Worm (Caenorhabditis elegans) whole organism, midembryonic: ENCODE data around the gene folt-3.

ENCODE experiments used
- flt-1 ChIP-seq: fragments of 200-800 bp; sonication (Bioruptor generic); IDR thresholded peaks from 2 replicates; pipeline ENCODE4 v1.3.6; 2022; ENCODE audit warnings: missing genetic modification characterization, missing compliant biosample characterization
- klf-2 ChIP-seq: fragments of 200-800 bp; sonication (Bioruptor generic); conservative IDR thresholded peaks from 2 replicates; pipeline ENCODE4 v1.3.6; 2022; ENCODE audit warnings: missing genetic modification reagents, missing genetic modification characterization, missing compliant biosample characterization
- tab-1 ChIP-seq: fragments of 200-800 bp; sonication (Bioruptor generic); IDR thresholded peaks from 2 replicates; pipeline ENCODE4 v1.3.6; 2022; ENCODE audit warnings: missing genetic modification characterization, missing compliant biosample characterization

ce11 chrV:7590454-7590853 lies 19.1 kb downstream of the folt-3 start, which contains the start of gene C50E3.6:
- no peak for TF ChIP-seq klf-2 (GFP tag; lab: Robert Waterston, UW)
- TF ChIP-seq flt-1 (GFP tag; lab: Robert Waterston, UW) = no peak
- no peak for TF ChIP-seq tab-1
